Worm (Caenorhabditis elegans): ENCODE data around the gene M03F8.5.

DNA sequence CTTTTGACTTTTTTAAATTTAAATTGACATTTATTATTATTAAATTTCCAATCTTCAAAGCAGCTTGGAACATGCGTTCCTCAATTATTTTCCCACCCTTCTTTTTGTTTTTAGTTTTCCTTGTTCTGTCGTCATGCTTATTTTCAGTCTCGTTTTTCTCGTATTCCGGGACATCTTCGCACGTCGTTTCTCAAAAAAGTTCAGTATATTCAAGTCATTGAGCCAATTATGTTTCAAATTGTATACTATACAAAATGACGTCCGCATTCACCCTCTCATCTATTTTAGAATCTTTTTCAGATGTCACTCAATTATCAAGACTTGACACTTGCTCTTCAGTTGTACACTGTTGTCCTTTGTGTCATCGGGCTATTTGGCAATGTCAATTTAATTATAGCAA, 9.2 kb downstream of the M03F8.5 start, which contains the start of gene srsx-17:
- no peak for TF ChIP-seq ama-1 (optimal IDR thresholded peaks at IDR 0.05)
- TF ChIP-seq unc-55 (GFP tag; optimal IDR thresholded peaks at IDR 0.05) = no peak
